Fruit fly (Drosophila melanogaster) whole organism, embryonic: ENCODE measurements around the gene Prosalpha6.

Experiments used
- CG10654 ChIP-seq: fragments of 200-800 bp; sonication (Bioruptor generic); optimal IDR thresholded peaks from 2 replicates; lab custom pipeline; 2016; ENCODE audit warnings: missing biosample characterization, missing genetic modification characterization
- CG10959 ChIP-seq: fragments of 200-800 bp; sonication (Bioruptor generic); IDR thresholded peaks from 2 replicates; pipeline ENCODE4 v1.3.6; 2022; ENCODE audit warnings: missing biosample characterization, missing genetic modification characterization
- CG11456 ChIP-seq: fragments of 200-800 bp; sonication (Bioruptor generic); IDR thresholded peaks from 3 replicates; pipeline ENCODE4 v1.3.6; 2022; ENCODE audit warnings: missing biosample characterization, missing genetic modification characterization
- CG12299 ChIP-seq: fragments of 200-800 bp; sonication (Bioruptor generic); optimal IDR thresholded peaks from 2 replicates; lab custom pipeline; 2018; ENCODE audit warnings: missing biosample characterization, mild to moderate bottlenecking, missing genetic modification characterization
- CG13624 ChIP-seq: fragments of 200-800 bp; sonication (Bioruptor generic); optimal IDR thresholded peaks from 2 replicates; lab custom pipeline; 2016; ENCODE audit warnings: missing biosample characterization, missing genetic modification characterization
- CG15011 ChIP-seq: fragments of 200-800 bp; sonication (Bioruptor generic); optimal IDR thresholded peaks from 3 replicates; lab custom pipeline; 2018; ENCODE audit warnings: missing biosample characterization, mild to moderate bottlenecking, missing genetic modification characterization
- CG2889 ChIP-seq: fragments of 200-800 bp; sonication (Bioruptor generic); IDR thresholded peaks from 3 replicates; pipeline ENCODE4 v1.3.6; 2022; ENCODE audit warnings: missing biosample characterization, missing genetic modification characterization
- CG31441 ChIP-seq: fragments of 200-800 bp; sonication (Bioruptor generic); IDR thresholded peaks from 2 replicates; pipeline ENCODE4 v1.3.6; 2022; ENCODE audit warnings: missing biosample characterization, missing genetic modification characterization
- CG32532 ChIP-seq: fragments of 200-800 bp; sonication (Bioruptor generic); IDR thresholded peaks from 2 replicates; pipeline ENCODE4 v1.3.6; 2022; ENCODE audit warnings: missing biosample characterization, missing genetic modification characterization
- CG32767 ChIP-seq: fragments of 200-800 bp; sonication (Bioruptor generic); IDR thresholded peaks from 2 replicates; pipeline ENCODE4 v1.3.6; 2022; ENCODE audit warnings: missing biosample characterization, missing genetic modification characterization
- CG3407 ChIP-seq: fragments of 200-800 bp; sonication (Bioruptor generic); optimal IDR thresholded peaks from 2 replicates; lab custom pipeline; 2018; ENCODE audit warnings: missing biosample characterization, mild to moderate bottlenecking, missing genetic modification characterization
- CG9727 ChIP-seq: fragments of 200-800 bp; sonication (Bioruptor generic); optimal IDR thresholded peaks from 3 replicates; lab custom pipeline; 2017; ENCODE audit warnings: missing biosample characterization, mild to moderate bottlenecking, missing genetic modification characterization
- D19B ChIP-seq: fragments of 200-800 bp; sonication (Bioruptor generic); optimal IDR thresholded peaks from 2 replicates; lab custom pipeline; 2017; ENCODE audit warnings: missing biosample characterization, mild to moderate bottlenecking, missing genetic modification characterization
- Dll ChIP-seq: fragments of 200-800 bp; sonication (Bioruptor generic); IDR thresholded peaks from 4 replicates; pipeline ENCODE4 v1.3.6; 2022; ENCODE audit warnings: missing biosample characterization, missing genetic modification characterization; ENCODE audit not compliant: partially characterized antibody
- Doc3 ChIP-seq: fragments of 200-800 bp; sonication (Bioruptor generic); IDR thresholded peaks from 3 replicates; pipeline ENCODE4 v1.3.6; 2022; ENCODE audit warnings: missing biosample characterization, missing genetic modification characterization; ENCODE audit not compliant: partially characterized antibody
- Drgx ChIP-seq: fragments of 200-800 bp; sonication (Bioruptor generic); IDR thresholded peaks from 2 replicates; pipeline ENCODE4 v1.3.6; 2022; ENCODE audit warnings: missing biosample characterization, missing genetic modification characterization
- E2f1 ChIP-seq: fragments of 200-800 bp; sonication (Bioruptor generic); IDR thresholded peaks from 2 replicates; pipeline ENCODE4 v1.3.6; 2022; ENCODE audit warnings: missing biosample characterization, missing genetic modification characterization
- HLH54F ChIP-seq: fragments of 200-800 bp; sonication (Bioruptor generic); optimal IDR thresholded peaks from 3 replicates; lab custom pipeline; 2016; ENCODE audit warnings: missing biosample characterization, missing genetic modification characterization
- Hr39 ChIP-seq: fragments of >200 bp; optimal IDR thresholded peaks from 2 replicates; lab custom pipeline; 2017
- Hsf ChIP-seq: fragments of 200-800 bp; sonication (Bioruptor generic); optimal IDR thresholded peaks from 3 replicates; lab custom pipeline; 2016; ENCODE audit warnings: missing biosample characterization, missing genetic modification characterization
- Kr ChIP-seq: fragments of 200-800 bp; sonication (Bioruptor generic); optimal IDR thresholded peaks from 2 replicates; lab custom pipeline; 2017; ENCODE audit warnings: missing biosample characterization, mild to moderate bottlenecking, missing genetic modification characterization
- Lim3 ChIP-seq: fragments of 200-800 bp; sonication (Bioruptor generic); IDR thresholded peaks from 2 replicates; pipeline ENCODE4 v1.3.6; 2022; ENCODE audit warnings: missing biosample characterization, missing genetic modification characterization
- Nf-YC ChIP-seq: fragments of 200-800 bp; optimal IDR thresholded peaks from 3 replicates; lab custom pipeline; 2019; ENCODE audit warnings: missing biosample characterization, mild to moderate bottlenecking, missing genetic modification characterization, moderate library complexity
- Poxn ChIP-seq: fragments of 200-800 bp; sonication (Bioruptor generic); IDR thresholded peaks from 2 replicates; pipeline ENCODE4 v1.3.6; 2022; ENCODE audit warnings: missing biosample characterization, missing genetic modification characterization
- Sox100B ChIP-seq: fragments of 200-800 bp; sonication (Bioruptor generic); optimal IDR thresholded peaks from 3 replicates; lab custom pipeline; 2018; ENCODE audit warnings: missing biosample characterization, mild to moderate bottlenecking, missing genetic modification characterization
- Sry-δ ChIP-seq: fragments of 200-800 bp; sonication (Bioruptor generic); optimal IDR thresholded peaks from 2 replicates; lab custom pipeline; 2016; ENCODE audit warnings: missing biosample characterization, missing genetic modification characterization
- bigmax ChIP-seq: fragments of 200-800 bp; sonication (Bioruptor generic); optimal IDR thresholded peaks from 2 replicates; lab custom pipeline; 2018; ENCODE audit warnings: missing biosample characterization, mild to moderate bottlenecking, missing genetic modification characterization
- cas ChIP-seq: fragments of 200-800 bp; sonication (Bioruptor generic); IDR thresholded peaks from 2 replicates; pipeline ENCODE4 v1.3.6; 2022; ENCODE audit warnings: missing biosample characterization, missing genetic modification characterization
- dimm ChIP-seq: fragments of 200-800 bp; sonication (Bioruptor generic); IDR thresholded peaks from 2 replicates; pipeline ENCODE4 v1.3.6; 2022; ENCODE audit warnings: missing biosample characterization, missing genetic modification characterization
- dmrt99B ChIP-seq: fragments of 200-800 bp; sonication (Bioruptor generic); optimal IDR thresholded peaks from 2 replicates; lab custom pipeline; 2018; ENCODE audit warnings: missing biosample characterization, mild to moderate bottlenecking, missing genetic modification characterization, moderate library complexity
- dysf ChIP-seq: fragments of 200-800 bp; sonication (Bioruptor generic); IDR thresholded peaks from 3 replicates; pipeline ENCODE4 v1.3.6; 2022; ENCODE audit warnings: missing biosample characterization, missing genetic modification characterization
- eyg ChIP-seq: fragments of 200-800 bp; sonication (Bioruptor generic); optimal IDR thresholded peaks from 3 replicates; lab custom pipeline; 2016; ENCODE audit warnings: missing biosample characterization, missing genetic modification characterization
- ftz-f1 ChIP-seq: fragments of 200-800 bp; sonication (Bioruptor generic); optimal IDR thresholded peaks from 2 replicates; lab custom pipeline; 2016; ENCODE audit warnings: missing biosample characterization, missing genetic modification characterization
- gsb ChIP-seq: fragments of 200-800 bp; sonication (Bioruptor generic); IDR thresholded peaks from 2 replicates; pipeline ENCODE4 v1.3.6; 2022; ENCODE audit warnings: missing biosample characterization, missing genetic modification characterization
- hb ChIP-seq: fragments of 200-800 bp; sonication (Bioruptor generic); IDR thresholded peaks from 3 replicates; pipeline ENCODE4 v1.3.6; 2022; ENCODE audit warnings: missing biosample characterization, missing genetic modification characterization; ENCODE audit not compliant: partially characterized antibody
- insv ChIP-seq, 2 experiments: fragments of 200-800 bp; sonication (Bioruptor generic); optimal IDR thresholded peaks; 3 replicates each; lab custom pipeline; 2016 to 2018; ENCODE audit warnings: missing biosample characterization in 2 of 2, missing genetic modification characterization in 2 of 2
- jumu ChIP-seq: fragments of 200-800 bp; sonication (Bioruptor generic); optimal IDR thresholded peaks from 3 replicates; lab custom pipeline; 2016; ENCODE audit warnings: missing biosample characterization, missing genetic modification characterization
- klu ChIP-seq: fragments of 200-800 bp; sonication (Bioruptor generic); IDR thresholded peaks from 2 replicates; pipeline ENCODE4 v1.3.6; 2022; ENCODE audit warnings: missing biosample characterization, missing genetic modification characterization
- lab ChIP-seq: fragments of 200-800 bp; sonication (Bioruptor generic); optimal IDR thresholded peaks from 3 replicates; lab custom pipeline; 2017; ENCODE audit warnings: missing biosample characterization, missing genetic modification characterization, mild to moderate bottlenecking, moderate library complexity, missing genetic modification reagents
- mam ChIP-seq: fragments of 200-800 bp; sonication (Bioruptor generic); optimal IDR thresholded peaks from 3 replicates; lab custom pipeline; 2016; ENCODE audit warnings: missing biosample characterization, missing genetic modification characterization
- nerfin-2 ChIP-seq: fragments of 200-800 bp; sonication (Bioruptor generic); IDR thresholded peaks from 2 replicates; pipeline ENCODE4 v1.3.6; 2022; ENCODE audit warnings: missing biosample characterization, missing genetic modification characterization; ENCODE audit not compliant: partially characterized antibody
- otp ChIP-seq: fragments of 200-800 bp; sonication (Bioruptor generic); IDR thresholded peaks from 3 replicates; pipeline ENCODE4, ENCODE4 v1.3.6; 2022; ENCODE audit warnings: missing biosample characterization, missing genetic modification characterization
- sc ChIP-seq, 3 experiments: fragments of >200 bp in 2 of 3; fragments of 200-800 bp in 1 of 3; sonication (Bioruptor generic) in 1 of 3; optimal IDR thresholded peaks; 2 replicates in 2 of 3; 3 replicates in 1 of 3; lab custom pipeline; 2017; ENCODE audit warnings: mild to moderate bottlenecking in 1 of 3, missing biosample characterization in 1 of 3, missing genetic modification characterization in 1 of 3, missing genetic modification reagents in 1 of 3
- schlank ChIP-seq: fragments of 200-800 bp; sonication (Bioruptor generic); optimal IDR thresholded peaks from 2 replicates; lab custom pipeline; 2018; ENCODE audit warnings: missing biosample characterization, mild to moderate bottlenecking, missing genetic modification characterization
- sens ChIP-seq: fragments of 200-800 bp; sonication (Bioruptor generic); peaks from one replicate; lab custom pipeline; 2016; ENCODE audit warnings: missing biosample characterization, missing genetic modification characterization
- shn ChIP-seq: fragments of 200-800 bp; sonication (Bioruptor generic); optimal IDR thresholded peaks from 3 replicates; lab custom pipeline; 2016; ENCODE audit warnings: missing biosample characterization, missing genetic modification characterization
- tna ChIP-seq: fragments of 200-800 bp; sonication (Bioruptor generic); IDR thresholded peaks from 2 replicates; pipeline ENCODE4 v1.3.6; 2022; ENCODE audit warnings: missing biosample characterization, missing genetic modification characterization; ENCODE audit not compliant: partially characterized antibody
- unc-4 ChIP-seq: fragments of 200-800 bp; sonication (Bioruptor generic); IDR thresholded peaks from 2 replicates; pipeline ENCODE4 v1.3.6; 2022; ENCODE audit warnings: missing biosample characterization, missing genetic modification characterization; ENCODE audit not compliant: partially characterized antibody
- vvl ChIP-seq: fragments of 200-800 bp; sonication (Bioruptor generic); IDR thresholded peaks from 2 replicates; pipeline ENCODE4 v1.3.6; 2022; ENCODE audit warnings: missing biosample characterization, missing genetic modification characterization
- zen ChIP-seq: fragments of 200-800 bp; sonication (Bioruptor generic); optimal IDR thresholded peaks from 3 replicates; lab custom pipeline; 2018; ENCODE audit warnings: missing biosample characterization, mild to moderate bottlenecking, missing genetic modification characterization, moderate library complexity

Gene Prosalpha6

dm6 chr2L:10260750-10261493 lies 39.8 kb downstream of the Prosalpha6 start, which contains the start of gene Pten (continued):
- TF ChIP-seq CG12299 (tag; lab: Kevin White, UChicago) (peak; percentile 53), vvl (peak; percentile 58; the same call in 1 of the 2 replicates), Sox100B (GFP tag; lab: Kevin White, UChicago) (peak; percentile 63), CG10654 (GFP tag; lab: Kevin White, UChicago) (peak; percentile 62), Drgx (no peak), cas (no peak), jumu (GFP tag; lab: Kevin White, UChicago) (peak; percentile 64), CG32532 (peak; percentile 62; the same call in 1 of the 2 replicates), Lim3 (GFP tag; lab: Robert Waterston, UW) (no peak), dimm (GFP tag; lab: Robert Waterston, UW) (no peak), insv (GFP tag; optimal IDR thresholded peaks at IDR 0.05; lab: Kevin White, UChicago) (no peak), CG13624 (GFP tag; lab: Kevin White, UChicago) (peak; percentile 51), lab (no peak), mam (GFP tag; lab: Kevin White, UChicago) (peak; percentile 74), shn (peak; percentile 5), CG15011 (GFP tag; lab: Kevin White, UChicago) (no peak), Nf-YC (tag; lab: Kevin White, UChicago) (peak; percentile 54), CG32767 (GFP tag; lab: Robert Waterston, UW) (peak; percentile 78), Poxn (GFP tag; lab: Robert Waterston, UW) (no peak), Doc3 (GFP tag; lab: Robert Waterston, UW) (peak; percentile 66; the same call in 2 of the 3 replicates), Sry-δ (peak; percentile 79), otp (GFP tag; lab: Robert Waterston, UW) (no peak; the same call in 2 of the 3 replicates), tna (GFP tag; lab: Robert Waterston, UW) (peak; percentile 88), CG11456 (GFP tag; lab: Robert Waterston, UW) (no peak), dysf (GFP tag; lab: Robert Waterston, UW) (no peak; the same call in 2 of the 3 replicates), Kr (GFP tag; lab: Kevin White, UChicago) (no peak), hb (GFP tag; lab: Robert Waterston, UW) (peak; percentile 87; the same call in 2 of the 3 replicates), D19B (peak; percentile 50), zen (tag; lab: Kevin White, UChicago) (peak; percentile 77), Dll (peak; percentile 84), nerfin-2 (GFP tag; lab: Robert Waterston, UW) (peak; percentile 89), dmrt99B (no peak), CG10959 (GFP tag; lab: Robert Waterston, UW) (no peak), HLH54F (GFP tag; lab: Kevin White, UChicago) (peak; percentile 51), CG3407 (GFP tag; lab: Kevin White, UChicago) (no peak), schlank (tag; lab: Kevin White, UChicago) (no peak), CG2889 (GFP tag; lab: Robert Waterston, UW) (no peak), sens (GFP tag; lab: Kevin White, UChicago) (peak; percentile 96), CG9727 (GFP tag; lab: Kevin White, UChicago) (peak; percentile 90), sc (optimal IDR thresholded peaks at IDR 0.05; lab: Kevin White, UChicago) (no peak), sc (GFP tag; optimal IDR thresholded peaks at IDR 0.05; lab: Kevin White, UChicago) (peak; percentile 9), klu (GFP tag; lab: Robert Waterston, UW) (no peak), gsb (GFP tag; lab: Robert Waterston, UW) (no peak), Hr39 (no peak), E2f1 (GFP tag; lab: Robert Waterston, UW) (no peak), eyg (peak; percentile 43), ftz-f1 (no peak), Hsf (GFP tag; lab: Kevin White, UChicago) (peak; percentile 63), bigmax (GFP tag; lab: Kevin White, UChicago) (no peak), CG31441 (GFP tag; lab: Robert Waterston, UW) (no peak), unc-4 (peak; percentile 75)
